Fruit fly (Drosophila melanogaster): Measurements from ENCODE around the gene cm.

The cm gene

dm6 chrX:6993753-6994152 is 17.2 kb downstream of the cm start (continued):
- peak; percentile 54; the same call in 1 of the 2 replicates for TF ChIP-seq bowl (GFP tag; IDR thresholded peaks at IDR 0.05)
- peak; percentile 74 for TF ChIP-seq mam (GFP tag; optimal IDR thresholded peaks at IDR 0.05)
- TF ChIP-seq CG7786 (GFP tag; optimal IDR thresholded peaks at IDR 0.05): peak; percentile 70
- TF ChIP-seq CG17186 (GFP tag; optimal IDR thresholded peaks at IDR 0.05): no peak
- TF ChIP-seq CG7928 (GFP tag; optimal IDR thresholded peaks at IDR 0.05): no peak
- TF ChIP-seq CG10321 (GFP tag; IDR thresholded peaks at IDR 0.05): no peak
- 0 out of 4 replicates have a peak, but pooled peaks have one; percentile 3 for TF ChIP-seq chinmo (GFP tag; IDR thresholded peaks at IDR 0.05; ENCODE audit: partially characterized antibody)
- TF ChIP-seq stwl (tag; optimal IDR thresholded peaks at IDR 0.05): no peak
- peak; percentile 0 for TF ChIP-seq CG3838 (GFP tag; optimal IDR thresholded peaks at IDR 0.05)
- no peak for TF ChIP-seq CG15479 (GFP tag; optimal IDR thresholded peaks at IDR 0.05)
- TF ChIP-seq CG2199 (GFP tag; IDR thresholded peaks at IDR 0.05): peak; percentile 57; the same call in 1 of the 3 replicates
- TF ChIP-seq CG31365 (tag; optimal IDR thresholded peaks at IDR 0.05): peak; percentile 21
- TF ChIP-seq sisA (GFP tag; IDR thresholded peaks at IDR 0.05): peak; percentile 76
- TF ChIP-seq sd (tag; optimal IDR thresholded peaks at IDR 0.05): peak; percentile 39
- peak; percentile 24 for TF ChIP-seq Camta (GFP tag; optimal IDR thresholded peaks at IDR 0.05)
- peak; percentile 67 for TF ChIP-seq CG9727 (GFP tag; optimal IDR thresholded peaks at IDR 0.05)
- no peak for TF ChIP-seq abd-A (tag; optimal IDR thresholded peaks at IDR 0.05)
- TF ChIP-seq HHEX (GFP tag; optimal IDR thresholded peaks at IDR 0.05): peak; percentile 49
- peak; percentile 42 for TF ChIP-seq Sox100B (GFP tag; optimal IDR thresholded peaks at IDR 0.05)
- peak; percentile 74 for TF ChIP-seq gro (GFP tag; optimal IDR thresholded peaks at IDR 0.05)
- peak; percentile 96 for TF ChIP-seq Ets65A (GFP tag)
- TF ChIP-seq Xrp1 (GFP tag; IDR thresholded peaks at IDR 0.05): peak; percentile 81
- peak; percentile 0 for TF ChIP-seq Lhr (GFP tag; optimal IDR thresholded peaks at IDR 0.05)
- peak; percentile 78; the same call in 2 of the 3 replicates for TF ChIP-seq ken (GFP tag; IDR thresholded peaks at IDR 0.05)
- TF ChIP-seq grn (GFP tag; optimal IDR thresholded peaks at IDR 0.05): no peak
- TF ChIP-seq al (GFP tag; IDR thresholded peaks at IDR 0.05): peak; percentile 52; the same call in 1 of the 2 replicates
- no peak for TF ChIP-seq CG30020 (tag; optimal IDR thresholded peaks at IDR 0.05)
- TF ChIP-seq Oli (tag; optimal IDR thresholded peaks at IDR 0.05): peak; percentile 70
- peak; percentile 77; the same call in 2 of the 3 replicates for TF ChIP-seq so (GFP tag; IDR thresholded peaks at IDR 0.05)
- TF ChIP-seq seq (GFP tag; IDR thresholded peaks at IDR 0.05): peak; percentile 76
- peak; percentile 70 for TF ChIP-seq Awh (GFP tag; IDR thresholded peaks at IDR 0.05)
- no peak for TF ChIP-seq twi (tag; optimal IDR thresholded peaks at IDR 0.05)
- TF ChIP-seq CG12744 (GFP tag; optimal IDR thresholded peaks at IDR 0.05): peak; percentile 26
- TF ChIP-seq CG32767 (GFP tag; IDR thresholded peaks at IDR 0.05): peak; percentile 55; the same call in 1 of the 2 replicates
- no peak for TF ChIP-seq lov (optimal IDR thresholded peaks at IDR 0.05)
- 0 out of 3 replicates have a peak, but pooled peaks have one; percentile 32 for TF ChIP-seq lov (GFP tag; IDR thresholded peaks at IDR 0.05)
- peak; percentile 83 for TF ChIP-seq ttk (GFP tag; IDR thresholded peaks at IDR 0.05)
- TF ChIP-seq lbe (GFP tag; optimal IDR thresholded peaks at IDR 0.05): peak; percentile 76
- TF ChIP-seq CG30431 (GFP tag; optimal IDR thresholded peaks at IDR 0.05): peak; percentile 41
- TF ChIP-seq CG8478 (optimal IDR thresholded peaks at IDR 0.05): no peak
- peak; percentile 89 for TF ChIP-seq vvl (GFP tag; IDR thresholded peaks at IDR 0.05)
- TF ChIP-seq CG6254 (GFP tag; optimal IDR thresholded peaks at IDR 0.05): no peak
- TF ChIP-seq CG6683 (GFP tag; optimal IDR thresholded peaks at IDR 0.05): peak; percentile 8
- TF ChIP-seq Bteb2 (GFP tag; optimal IDR thresholded peaks at IDR 0.05): peak; percentile 42
- no peak for TF ChIP-seq CG10462 (GFP tag; optimal IDR thresholded peaks at IDR 0.05)
- TF ChIP-seq PHDP (tag; optimal IDR thresholded peaks at IDR 0.05): peak; percentile 75
- TF ChIP-seq ssp (GFP tag; IDR thresholded peaks at IDR 0.05): peak; percentile 53
